Fruit fly (Drosophila melanogaster) whole organism, adult: Measurements from ENCODE around the gene CG46430.

Experiments
- CG11617 ChIP-seq: fragments of 200-800 bp; sonication (Bioruptor generic); optimal IDR thresholded peaks from 2 replicates; lab custom pipeline; 2017; ENCODE audit warnings: mild to moderate bottlenecking, missing biosample characterization, missing genetic modification reagents, missing genetic modification characterization
- CG12768 ChIP-seq: fragments of 200-800 bp; sonication (Bioruptor generic); optimal IDR thresholded peaks from 2 replicates; lab custom pipeline; 2017; ENCODE audit warnings: missing biosample characterization, missing genetic modification characterization, mild to moderate bottlenecking, moderate library complexity, missing genetic modification reagents
- CG14711 ChIP-seq: fragments of 200-800 bp; sonication (Bioruptor generic); optimal IDR thresholded peaks from 2 replicates; lab custom pipeline; 2018; ENCODE audit warnings: missing biosample characterization, mild to moderate bottlenecking, missing genetic modification characterization, moderate library complexity
- CG1620 ChIP-seq: fragments of 200-800 bp; sonication (Bioruptor generic); optimal IDR thresholded peaks from 2 replicates; lab custom pipeline; 2016; ENCODE audit warnings: missing biosample characterization, missing genetic modification characterization
- CG33017 ChIP-seq: fragments of 200-800 bp; sonication (Bioruptor generic); optimal IDR thresholded peaks from 2 replicates; lab custom pipeline; 2018; ENCODE audit warnings: missing biosample characterization, mild to moderate bottlenecking, missing genetic modification characterization, moderate library complexity
- CG5204 ChIP-seq: fragments of 200-800 bp; sonication (Bioruptor generic); optimal IDR thresholded peaks from 2 replicates; lab custom pipeline; 2016; ENCODE audit warnings: missing biosample characterization, missing genetic modification characterization
- CG7045 ChIP-seq: fragments of 200-800 bp; sonication (Bioruptor generic); optimal IDR thresholded peaks from 2 replicates; lab custom pipeline; 2017; ENCODE audit warnings: missing biosample characterization, mild to moderate bottlenecking, missing genetic modification characterization
- CG7101 ChIP-seq: fragments of 200-800 bp; sonication (Bioruptor generic); optimal IDR thresholded peaks from 2 replicates; lab custom pipeline; 2018; ENCODE audit warnings: missing biosample characterization, mild to moderate bottlenecking, missing genetic modification characterization, moderate library complexity
- Clk ChIP-seq: fragments of 200-800 bp; sonication (Bioruptor generic); optimal IDR thresholded peaks from 2 replicates; lab custom pipeline; 2017; ENCODE audit warnings: missing biosample characterization, missing genetic modification characterization
- Crg-1 ChIP-seq: fragments of 200-800 bp; sonication (Bioruptor generic); optimal IDR thresholded peaks from 2 replicates; lab custom pipeline; 2016; ENCODE audit warnings: missing biosample characterization, missing genetic modification characterization
- Hr96 ChIP-seq: fragments of 200-800 bp; sonication (Bioruptor generic); optimal IDR thresholded peaks from 2 replicates; lab custom pipeline; 2016; ENCODE audit warnings: missing biosample characterization, missing genetic modification characterization
- Mnt ChIP-seq: fragments of 200-800 bp; sonication (Bioruptor generic); optimal IDR thresholded peaks from 2 replicates; lab custom pipeline; 2016; ENCODE audit warnings: missing biosample characterization, mild to moderate bottlenecking, missing genetic modification characterization
- bab1 ChIP-seq: fragments of 200-800 bp; sonication (Bioruptor generic); optimal IDR thresholded peaks from 3 replicates; lab custom pipeline; 2019; ENCODE audit warnings: missing biosample characterization, mild to moderate bottlenecking, missing genetic modification characterization, moderate library complexity
- cic ChIP-seq: fragments of 200-800 bp; sonication (Bioruptor generic); optimal IDR thresholded peaks from 2 replicates; lab custom pipeline; 2017; ENCODE audit warnings: missing biosample characterization, mild to moderate bottlenecking, missing genetic modification characterization, moderate library complexity
- cnc ChIP-seq, 2 experiments: fragments of >200 bp; optimal IDR thresholded peaks; 2 replicates each; lab custom pipeline; 2017
- kay ChIP-seq: fragments of 200-800 bp; sonication (Bioruptor generic); peaks from one replicate; lab custom pipeline; 2016; ENCODE audit warnings: missing biosample characterization, missing genetic modification characterization, borderline replicate concordance
- ovo ChIP-seq: fragments of 200-800 bp; sonication (Bioruptor generic); optimal IDR thresholded peaks from 2 replicates; lab custom pipeline; 2016; ENCODE audit warnings: missing biosample characterization, missing genetic modification characterization
- pad ChIP-seq: fragments of 200-800 bp; sonication (Bioruptor generic); optimal IDR thresholded peaks from 3 replicates; lab custom pipeline; 2017; ENCODE audit warnings: missing biosample characterization, missing genetic modification characterization, mild to moderate bottlenecking, moderate library complexity, missing genetic modification reagents
- tj ChIP-seq: fragments of 200-800 bp; sonication (Bioruptor generic); optimal IDR thresholded peaks from 3 replicates; lab custom pipeline; 2017; ENCODE audit warnings: missing biosample characterization, mild to moderate bottlenecking, missing genetic modification characterization, moderate library complexity
- toe ChIP-seq: fragments of 200-800 bp; sonication (Bioruptor generic); optimal IDR thresholded peaks from 2 replicates; lab custom pipeline; 2016; ENCODE audit warnings: missing biosample characterization, missing genetic modification characterization

Gene CG46430

DNA sequence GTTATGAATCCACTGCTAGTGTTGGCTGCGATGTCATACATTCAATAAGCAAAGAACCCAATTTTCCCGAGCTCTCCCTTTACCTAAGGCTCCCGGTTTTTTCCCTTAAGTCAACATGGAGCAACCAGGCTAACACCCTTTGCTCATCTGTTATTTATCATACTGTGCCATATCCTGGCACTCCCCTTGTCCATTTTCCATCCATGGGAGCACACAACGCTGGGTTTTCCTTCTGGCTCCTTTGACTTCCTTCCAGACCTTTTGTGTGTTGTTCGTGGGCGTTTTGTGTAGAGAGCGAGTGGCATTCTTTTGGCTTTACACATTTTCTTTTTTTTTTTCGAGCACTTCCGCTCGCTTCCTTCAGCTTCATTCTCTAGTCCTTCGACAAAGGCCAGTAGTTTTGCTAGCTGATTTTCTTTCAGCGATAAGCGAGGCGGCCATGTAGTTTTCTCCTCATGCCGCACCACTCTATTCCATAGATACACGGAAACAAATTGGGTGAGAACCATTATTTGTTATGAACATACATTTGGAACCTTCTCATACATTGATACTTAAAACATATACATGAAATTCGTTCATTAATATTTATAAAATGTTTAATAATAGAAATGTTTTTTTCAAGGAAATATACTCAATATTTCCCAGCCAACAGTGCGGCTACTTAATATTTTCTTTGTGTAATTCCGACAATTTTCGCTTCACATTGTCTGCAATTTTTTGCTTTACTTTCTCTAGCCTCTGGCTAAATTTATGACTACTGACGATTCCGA, 17.8 kb downstream of the CG46430 start:
- TF ChIP-seq CG1620 (GFP tag; lab: Kevin White, UChicago) (no peak), bab1 (GFP tag; lab: Kevin White, UChicago) (no peak), Mnt (GFP tag; lab: Kevin White, UChicago) (no peak), kay (no peak), CG11617 (GFP tag; lab: Kevin White, UChicago) (no peak), tj (GFP tag; lab: Kevin White, UChicago) (no peak), CG5204 (GFP tag; lab: Kevin White, UChicago) (no peak), CG14711 (tag; lab: Kevin White, UChicago) (no peak), CG7045 (no peak), Crg-1 (GFP tag; lab: Kevin White, UChicago) (no peak), Hr96 (no peak), CG7101 (tag; lab: Kevin White, UChicago) (no peak), pad (GFP tag; lab: Kevin White, UChicago) (no peak), cnc (optimal IDR thresholded peaks at IDR 0.05; lab: Kevin White, UChicago) (no peak), cic (no peak), CG12768 (no peak), ovo (GFP tag; lab: Kevin White, UChicago) (no peak), CG33017 (tag; lab: Kevin White, UChicago) (no peak), Clk (no peak), toe (GFP tag; lab: Kevin White, UChicago) (no peak)

DNA sequence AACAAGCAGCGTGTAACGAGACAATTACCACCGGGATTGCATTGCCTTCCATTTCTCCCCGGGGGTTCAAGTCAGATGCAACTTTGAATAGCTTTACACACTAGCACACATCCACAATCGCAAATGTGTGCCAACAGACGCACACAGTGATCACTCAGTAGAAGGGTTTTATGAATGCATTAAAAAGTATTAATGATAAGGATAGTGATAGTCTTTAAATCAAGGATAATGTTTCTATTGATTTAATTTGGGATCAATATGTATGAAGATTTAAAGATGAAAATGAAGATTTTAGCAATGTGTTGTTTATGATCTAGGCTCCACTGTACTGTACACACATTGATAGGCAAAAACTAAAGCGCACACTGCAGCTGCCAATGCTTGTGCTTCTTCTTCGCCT, 26.3 kb downstream of the CG46430 start:
- TF ChIP-seq CG1620 (GFP tag; lab: Kevin White, UChicago) (no peak), CG7101 (tag; lab: Kevin White, UChicago) (peak; percentile 9), CG7045 (peak; percentile 60), Hr96 (peak; percentile 20), CG12768 (peak; percentile 25), CG5204 (GFP tag; lab: Kevin White, UChicago) (peak; percentile 58), CG33017 (tag; lab: Kevin White, UChicago) (peak; percentile 43), Mnt (GFP tag; lab: Kevin White, UChicago) (no peak), CG14711 (tag; lab: Kevin White, UChicago) (no peak), pad (GFP tag; lab: Kevin White, UChicago) (no peak)

DNA sequence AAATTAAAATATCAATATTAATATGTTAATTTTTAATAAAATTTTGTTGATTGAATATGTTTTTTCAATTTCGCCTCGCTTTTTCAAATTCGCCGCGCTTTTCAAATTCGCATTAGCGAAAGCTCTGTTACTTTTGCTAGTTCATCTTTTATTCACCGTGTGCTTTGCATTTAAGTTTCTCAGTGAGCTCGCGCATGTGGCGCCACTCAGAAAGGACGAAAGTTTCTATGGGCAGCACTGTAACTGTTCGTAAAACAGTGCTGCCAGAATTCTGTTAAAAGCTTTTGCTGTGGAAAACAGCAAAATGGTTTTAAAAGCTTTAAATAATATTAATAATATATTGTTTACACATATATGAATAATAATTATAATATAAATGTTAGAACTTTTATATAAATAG, 29.7 kb downstream of the CG46430 start:
- TF ChIP-seq CG5204 (GFP tag; lab: Kevin White, UChicago) (no peak), CG1620 (GFP tag; lab: Kevin White, UChicago) (no peak), cnc (optimal IDR thresholded peaks at IDR 0.05; lab: Kevin White, UChicago) (no peak), tj (GFP tag; lab: Kevin White, UChicago) (no peak), CG7045 (no peak), CG12768 (no peak), toe (GFP tag; lab: Kevin White, UChicago) (no peak), pad (GFP tag; lab: Kevin White, UChicago) (no peak), cic (no peak), Crg-1 (GFP tag; lab: Kevin White, UChicago) (no peak)

DNA sequence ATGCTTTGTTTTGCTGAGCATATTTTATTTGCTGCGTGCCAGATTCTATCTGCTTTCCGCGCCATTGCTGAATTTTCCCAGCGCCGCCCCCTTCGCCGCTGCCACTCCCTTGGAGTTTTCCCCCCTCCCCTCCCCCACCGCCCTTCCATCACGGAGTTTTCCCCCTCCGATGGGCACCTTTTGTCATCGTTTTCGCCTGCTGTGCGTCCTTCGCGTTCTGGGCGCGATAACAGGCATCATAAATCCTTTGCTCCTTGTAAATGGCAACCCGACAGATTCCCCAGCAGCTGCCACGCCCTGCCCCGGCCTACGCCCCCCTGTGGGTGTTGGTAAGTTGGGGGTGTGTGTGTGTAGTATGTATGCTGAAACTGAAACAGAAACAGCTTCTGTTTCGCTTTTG, 35.1 kb downstream of the CG46430 start:
- TF ChIP-seq tj (GFP tag; lab: Kevin White, UChicago) (no peak), CG33017 (tag; lab: Kevin White, UChicago) (no peak), kay (no peak), CG5204 (GFP tag; lab: Kevin White, UChicago) (no peak), pad (GFP tag; lab: Kevin White, UChicago) (no peak), Mnt (GFP tag; lab: Kevin White, UChicago) (no peak), toe (GFP tag; lab: Kevin White, UChicago) (no peak)

DNA sequence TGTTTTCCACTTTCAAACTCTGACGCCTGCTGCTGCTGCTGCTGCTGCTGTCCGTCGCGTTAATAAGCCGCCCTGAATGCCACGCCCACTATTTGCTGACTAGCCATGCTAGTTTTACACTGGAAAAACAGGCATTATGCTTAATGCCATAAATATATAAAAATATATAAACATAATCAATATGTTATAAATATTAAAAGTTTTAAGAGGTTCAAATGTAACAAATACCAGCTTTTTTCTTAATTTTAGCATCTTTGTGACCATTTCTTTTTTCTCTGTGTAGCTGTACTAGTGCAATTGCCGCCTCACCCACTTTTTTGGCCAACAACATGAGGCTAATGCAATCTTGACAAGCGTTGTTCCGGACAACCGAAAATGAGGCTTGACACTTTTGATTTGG, 36.5 kb downstream of the CG46430 start:
- no peak for TF ChIP-seq toe (GFP tag; lab: Kevin White, UChicago)
- no peak for TF ChIP-seq CG1620 (GFP tag; lab: Kevin White, UChicago)
- TF ChIP-seq CG33017 (tag; lab: Kevin White, UChicago) = no peak
- no peak for TF ChIP-seq CG14711 (tag; lab: Kevin White, UChicago)
- no peak for TF ChIP-seq tj (GFP tag; lab: Kevin White, UChicago)
- TF ChIP-seq CG7045 = no peak
- TF ChIP-seq ovo (GFP tag; lab: Kevin White, UChicago) = no peak
- TF ChIP-seq CG5204 (GFP tag; lab: Kevin White, UChicago) = no peak
- TF ChIP-seq Mnt (GFP tag; lab: Kevin White, UChicago) = no peak
- no peak for TF ChIP-seq pad (GFP tag; lab: Kevin White, UChicago)
- no peak for TF ChIP-seq CG7101 (tag; lab: Kevin White, UChicago)
- no peak for TF ChIP-seq Crg-1 (GFP tag; lab: Kevin White, UChicago)

DNA sequence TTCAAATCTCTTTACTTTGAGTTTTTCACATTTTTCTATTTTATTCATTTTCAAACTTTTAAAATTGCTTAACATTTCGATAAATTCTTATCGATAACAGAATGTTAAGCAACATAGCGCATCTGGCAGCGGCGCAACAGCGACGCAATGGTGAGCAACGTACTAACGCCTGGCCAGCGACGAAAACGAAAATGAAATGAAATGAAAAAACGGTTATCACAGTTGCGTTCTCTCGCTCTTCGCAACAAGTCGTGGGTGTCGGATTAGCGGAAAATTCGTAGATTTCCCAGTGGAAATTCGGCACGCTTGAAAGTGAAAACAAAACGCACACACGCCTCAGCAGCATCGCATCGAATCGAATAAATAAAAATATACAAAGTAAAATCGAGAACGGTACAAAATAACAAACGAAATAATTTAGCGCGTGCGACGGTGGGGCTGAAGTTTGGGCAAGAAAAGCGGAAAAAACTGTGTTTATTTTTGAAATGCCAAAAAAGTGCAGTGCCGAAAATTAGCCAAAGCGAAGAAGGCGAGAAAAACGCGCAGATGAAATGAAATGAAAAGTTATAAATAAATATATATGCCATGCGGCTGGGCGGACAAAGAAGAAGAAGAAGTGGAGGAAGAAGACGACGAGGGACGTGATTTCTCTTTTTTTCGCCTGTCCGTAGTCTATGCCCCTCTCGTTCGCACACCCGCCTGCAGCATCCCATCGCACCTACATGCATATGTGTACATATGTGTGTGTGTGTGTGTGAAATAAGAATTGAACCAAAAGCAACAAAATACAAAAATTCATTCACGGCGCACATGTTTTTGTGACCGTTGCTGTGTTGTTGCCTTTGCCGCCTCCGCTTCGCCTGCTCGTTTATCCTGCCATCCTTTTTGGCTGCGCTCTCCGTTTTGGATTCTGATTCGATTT, 37.7 kb downstream of the CG46430 start:
- TF ChIP-seq CG5204 (GFP tag; lab: Kevin White, UChicago) = no peak
- TF ChIP-seq tj (GFP tag; lab: Kevin White, UChicago) = peak; percentile 20
- TF ChIP-seq Mnt (GFP tag; lab: Kevin White, UChicago) = peak; percentile 41
- TF ChIP-seq bab1 (GFP tag; lab: Kevin White, UChicago) = peak; percentile 39
- TF ChIP-seq ovo (GFP tag; lab: Kevin White, UChicago) = peak; percentile 19
- TF ChIP-seq CG1620 (GFP tag; lab: Kevin White, UChicago) = no peak
- TF ChIP-seq pad (GFP tag; lab: Kevin White, UChicago) = no peak
- TF ChIP-seq CG7101 (tag; lab: Kevin White, UChicago) = no peak
- TF ChIP-seq CG11617 (GFP tag; lab: Kevin White, UChicago) = peak; percentile 32
- TF ChIP-seq kay = peak; percentile 55
